Worm (Caenorhabditis elegans): ENCODE data around the gene tbc-17.

tbc-17 gene

ce11 chrII:12711490-12711889 is 17.3 kb downstream of the tbc-17 start:
- TF ChIP-seq isw-1 (GFP tag; IDR thresholded peaks at IDR 0.05) (no peak), dsc-1 (tag; optimal IDR thresholded peaks at IDR 0.05) (peak; percentile 50), lin-14 (GFP tag; optimal IDR thresholded peaks at IDR 0.05) (peak; percentile 52)

ce11 chrII:12715757-12716350 is 21.6 kb downstream of the tbc-17 start:
- TF ChIP-seq lin-13 (GFP tag; optimal IDR thresholded peaks at IDR 0.05): no peak
- no peak for TF ChIP-seq efl-1 (optimal IDR thresholded peaks at IDR 0.05)
- TF ChIP-seq efl-1 (GFP tag; optimal IDR thresholded peaks at IDR 0.05 in 1 of 2): no peak
- TF ChIP-seq unc-30 (tag; optimal IDR thresholded peaks at IDR 0.05): no peak

- no peak for TF ChIP-seq ces-1 (GFP tag; optimal IDR thresholded peaks at IDR 0.05)
- no peak for TF ChIP-seq lir-3 (tag; optimal IDR thresholded peaks at IDR 0.05; ENCODE audit: poor library complexity)
- no peak for TF ChIP-seq unc-98 (GFP tag; IDR thresholded peaks at IDR 0.05)
- no peak for TF ChIP-seq vab-15 (tag; optimal IDR thresholded peaks at IDR 0.05)
- no peak for TF ChIP-seq ceh-90 (tag; optimal IDR thresholded peaks at IDR 0.05)
- TF ChIP-seq rnt-1 (tag; optimal IDR thresholded peaks at IDR 0.05): no peak
- TF ChIP-seq aha-1 (tag; optimal IDR thresholded peaks at IDR 0.05): no peak
- no peak for TF ChIP-seq zip-4 (GFP tag; optimal IDR thresholded peaks at IDR 0.05)
- no peak for TF ChIP-seq nhr-237 (tag; optimal IDR thresholded peaks at IDR 0.05)
- no peak for TF ChIP-seq efl-3 (GFP tag; optimal IDR thresholded peaks at IDR 0.05)
- TF ChIP-seq fkh-4 (tag; optimal IDR thresholded peaks at IDR 0.05; ENCODE audit: borderline replicate concordance): no peak
- no peak for TF ChIP-seq nhr-77 (tag; optimal IDR thresholded peaks at IDR 0.05)
- TF ChIP-seq lin-39 (tag; optimal IDR thresholded peaks at IDR 0.05): no peak
- TF ChIP-seq snpc-4 (tag; optimal IDR thresholded peaks at IDR 0.05): no peak
- TF ChIP-seq nhr-71 (tag; optimal IDR thresholded peaks at IDR 0.05): no peak
These were observed 27.8 kb downstream of the tbc-17 start for ce11 chrII:12722049-12722448.

ce11 chrII:12722685-12723287 is 28.6 kb downstream of the tbc-17 start:
- TF ChIP-seq sptf-1 (tag; optimal IDR thresholded peaks at IDR 0.05) (no peak), nhr-90 (tag; optimal IDR thresholded peaks at IDR 0.05; ENCODE audit: poor library complexity) (no peak), nhr-71 (tag; optimal IDR thresholded peaks at IDR 0.05) (no peak), mab-9 (GFP tag; IDR thresholded peaks at IDR 0.05) (no peak), nhr-84 (tag; optimal IDR thresholded peaks at IDR 0.05) (no peak), C04F5.9 (tag; optimal IDR thresholded peaks at IDR 0.05) (no peak), hlh-4 (tag; optimal IDR thresholded peaks at IDR 0.05) (no peak), rnt-1 (tag; optimal IDR thresholded peaks at IDR 0.05) (no peak), unc-98 (GFP tag; IDR thresholded peaks at IDR 0.05) (no peak), Y116A8C.19 (tag; optimal IDR thresholded peaks at IDR 0.05; ENCODE audit: borderline replicate concordance) (no peak), dpl-1 (GFP tag; optimal IDR thresholded peaks at IDR 0.05) (no peak), swsn-7 (tag; optimal IDR thresholded peaks at IDR 0.05) (no peak), pag-3 (tag; optimal IDR thresholded peaks at IDR 0.05; ENCODE audit: borderline replicate concordance, insufficient read depth) (no peak), lin-39 (tag; optimal IDR thresholded peaks at IDR 0.05) (no peak), lin-35 (GFP tag; optimal IDR thresholded peaks at IDR 0.05) (no peak), irx-1 (tag; optimal IDR thresholded peaks at IDR 0.05) (no peak)

- TF ChIP-seq isw-1 (GFP tag; IDR thresholded peaks at IDR 0.05) (no peak), lsy-2 (tag; optimal IDR thresholded peaks at IDR 0.05) (no peak), unc-86 (tag; optimal IDR thresholded peaks at IDR 0.05) (no peak)
These were observed 32.5 kb downstream of the tbc-17 start for ce11 chrII:12726704-12727103.
